Worm (Caenorhabditis elegans) whole organism, L2 larva: ENCODE results near the gene F19B10.13.

ENCODE experiments used
- R02D3.7 ChIP-seq: fragments of 150-350 bp; optimal IDR thresholded peaks from 2 replicates; lab custom pipeline; 2014; ENCODE audit warnings: missing biosample characterization, missing genetic modification characterization
- Y55F3AM.14 ChIP-seq: fragments of 200-800 bp; sonication (Bioruptor generic); optimal IDR thresholded peaks from 2 replicates; lab custom pipeline; 2018; ENCODE audit warnings: mild to moderate bottlenecking, missing genetic modification characterization, missing compliant biosample characterization
- aly-2 ChIP-seq: fragments of 150-350 bp; optimal IDR thresholded peaks from 2 replicates; lab custom pipeline; 2014; ENCODE audit warnings: missing biosample characterization, missing genetic modification characterization
- ama-1 ChIP-seq: fragments of 150-350 bp; optimal IDR thresholded peaks from 2 replicates; lab custom pipeline; 2018; ENCODE audit warnings: inconsistent platforms
- ceh-82 ChIP-seq: fragments of 150-350 bp; optimal IDR thresholded peaks from 2 replicates; lab custom pipeline; 2014; ENCODE audit warnings: missing biosample characterization, missing genetic modification characterization
- nhr-11 ChIP-seq: fragments of 150-350 bp; optimal IDR thresholded peaks from 2 replicates; lab custom pipeline; 2014; ENCODE audit warnings: missing biosample characterization, missing genetic modification characterization
- nhr-12 ChIP-seq: fragments of 150-350 bp; optimal IDR thresholded peaks from 2 replicates; lab custom pipeline; 2014; ENCODE audit warnings: missing biosample characterization, missing genetic modification characterization
- nhr-21 ChIP-seq: fragments of 150-350 bp; optimal IDR thresholded peaks from 2 replicates; lab custom pipeline; 2014; ENCODE audit warnings: missing biosample characterization, missing genetic modification characterization
- nhr-237 ChIP-seq: fragments of 150-350 bp; optimal IDR thresholded peaks from 2 replicates; lab custom pipeline; 2014; ENCODE audit warnings: missing biosample characterization, missing genetic modification characterization
- nhr-6 ChIP-seq: fragments of 150-350 bp; optimal IDR thresholded peaks from 2 replicates; lab custom pipeline; 2014; ENCODE audit warnings: missing biosample characterization, missing genetic modification characterization
- skn-1 ChIP-seq: sonication (generic microtip); optimal IDR thresholded peaks from 2 replicates; lab custom pipeline; 2017; ENCODE audit warnings: missing biosample characterization, missing genetic modification characterization
- unc-62 ChIP-seq: fragments of 150-350 bp; optimal IDR thresholded peaks from 2 replicates; lab custom pipeline; 2014; ENCODE audit warnings: missing biosample characterization, missing genetic modification reagents, missing genetic modification characterization

ce11 chrII:3670956-3671355 lies 8.9 kb downstream of the F19B10.13 start, which contains the start of gene srx-98:
- TF ChIP-seq unc-62 (GFP tag; lab: Kevin White, UChicago) = no peak
- no peak for TF ChIP-seq nhr-21 (tag; lab: Kevin White, UChicago)
- no peak for TF ChIP-seq nhr-12 (tag; lab: Kevin White, UChicago)
- no peak for TF ChIP-seq R02D3.7 (tag; lab: Kevin White, UChicago)
- TF ChIP-seq Y55F3AM.14 (GFP tag; lab: Kevin White, UChicago) = no peak
- TF ChIP-seq aly-2 (tag; lab: Kevin White, UChicago) = no peak
- no peak for TF ChIP-seq nhr-237 (tag; lab: Kevin White, UChicago)
- TF ChIP-seq nhr-11 (tag; lab: Kevin White, UChicago) = no peak
- TF ChIP-seq ceh-82 (tag; lab: Kevin White, UChicago) = no peak
- TF ChIP-seq skn-1 (tag; lab: Kevin White, UChicago) = no peak
- TF ChIP-seq nhr-6 (tag; lab: Kevin White, UChicago) = no peak
- TF ChIP-seq ama-1 (lab: Kevin White, UChicago) = no peak
